Worm (Caenorhabditis elegans) whole organism, L4 larva: ENCODE data around the gene K10H10.7.
A peak's percentile ranks its signal among the peaks of the same experiment; 100 is the strongest.

Source experiments
- D1046.2 ChIP-seq: fragments of 200-800 bp; sonication (Bioruptor generic); IDR thresholded peaks from 2 replicates; pipeline ENCODE4 v1.3.6; 2022; ENCODE audit warnings: missing genetic modification characterization, missing compliant biosample characterization
- F10B5.3 ChIP-seq: sonication (generic microtip); optimal IDR thresholded peaks from 2 replicates; lab custom pipeline; 2016; ENCODE audit warnings: mild to moderate bottlenecking, missing genetic modification characterization, missing compliant biosample characterization
- F44E2.7 ChIP-seq: fragments of 200-800 bp; sonication (Bioruptor generic); IDR thresholded peaks from 2 replicates; pipeline ENCODE4 v2.1.2; 2022; ENCODE audit warnings: missing genetic modification characterization, missing compliant biosample characterization
- T20F7.1 ChIP-seq: fragments of 200-800 bp; sonication (Bioruptor generic); optimal IDR thresholded peaks from 2 replicates; lab custom pipeline; 2018; ENCODE audit warnings: mild to moderate bottlenecking, missing genetic modification characterization, missing compliant biosample characterization
- T26A8.4 ChIP-seq: fragments of 200-800 bp; sonication (Bioruptor generic); IDR thresholded peaks from 2 replicates; pipeline ENCODE4 v1.3.6; 2022; ENCODE audit warnings: missing genetic modification characterization, missing compliant biosample characterization
- Y48G9A.11 ChIP-seq: fragments of 200-800 bp; sonication (Bioruptor generic); IDR thresholded peaks from 2 replicates; pipeline ENCODE4 v1.3.6; 2022; ENCODE audit warnings: missing genetic modification reagents, missing genetic modification characterization, missing compliant biosample characterization
- Y5F2A.4 ChIP-seq: fragments of 200-800 bp; sonication (Bioruptor generic); optimal IDR thresholded peaks from 2 replicates; lab custom pipeline; 2018; ENCODE audit warnings: mild to moderate bottlenecking, missing genetic modification characterization, missing compliant biosample characterization
- ZK337.2 ChIP-seq: fragments of 200-800 bp; sonication (Bioruptor generic); IDR thresholded peaks from 2 replicates; pipeline ENCODE4 v1.3.6; 2022; ENCODE audit warnings: missing genetic modification reagents, missing genetic modification characterization, missing compliant biosample characterization
- ZK546.5 ChIP-seq, 2 experiments: sonication (generic microtip); optimal IDR thresholded peaks; 2 replicates each; lab custom pipeline; 2017; ENCODE audit warnings: missing biosample characterization in 2 of 2, missing genetic modification characterization in 2 of 2
- attf-4 ChIP-seq: sonication (generic microtip); optimal IDR thresholded peaks from 3 replicates; lab custom pipeline; 2017; ENCODE audit warnings: missing biosample characterization, missing genetic modification characterization
- ceh-32 ChIP-seq: sonication (generic microtip); optimal IDR thresholded peaks from 2 replicates; lab custom pipeline; 2016; ENCODE audit warnings: mild to moderate bottlenecking, missing genetic modification characterization, missing compliant biosample characterization; ENCODE audit not compliant: poor library complexity
- ceh-62 ChIP-seq: sonication (generic microtip); optimal IDR thresholded peaks from 2 replicates; lab custom pipeline; 2017; ENCODE audit warnings: missing biosample characterization, missing genetic modification characterization
- ceh-82 ChIP-seq: sonication (generic microtip); optimal IDR thresholded peaks from 2 replicates; lab custom pipeline; 2017; ENCODE audit warnings: missing biosample characterization, missing genetic modification characterization
- ces-1 ChIP-seq: fragments of 150-350 bp; sonication (generic microtip); optimal IDR thresholded peaks from 4 replicates; lab custom pipeline; 2014; ENCODE audit warnings: missing biosample characterization, missing genetic modification reagents, missing genetic modification characterization
- daf-12 ChIP-seq: fragments of 150-350 bp; optimal IDR thresholded peaks from 2 replicates; lab custom pipeline; 2014; ENCODE audit warnings: missing biosample characterization, missing genetic modification reagents, missing genetic modification characterization
- daf-16 ChIP-seq, 3 experiments: sonication (generic microtip); optimal IDR thresholded peaks; 2 replicates each; lab custom pipeline; 2016 to 2017; ENCODE audit warnings: missing genetic modification characterization in 3 of 3, missing genetic modification reagents in 3 of 3, mild to moderate bottlenecking in 2 of 3, missing compliant biosample characterization in 2 of 3, missing biosample characterization in 1 of 3, moderate library complexity in 1 of 3
- dve-1 ChIP-seq: sonication (generic microtip); optimal IDR thresholded peaks from 2 replicates; lab custom pipeline; 2017; ENCODE audit warnings: antibody characterized with exemption, mild to moderate bottlenecking, missing genetic modification characterization, missing compliant biosample characterization; ENCODE audit not compliant: insufficient read depth
- fos-1 ChIP-seq: fragments of 150-350 bp; optimal IDR thresholded peaks from 2 replicates; lab custom pipeline; 2014; ENCODE audit warnings: missing biosample characterization, missing genetic modification characterization
- hmg-1.1 ChIP-seq: fragments of 200-800 bp; sonication (Bioruptor generic); IDR thresholded peaks from 2 replicates; pipeline ENCODE4 v1.3.6; 2022; ENCODE audit warnings: missing genetic modification reagents, missing genetic modification characterization, missing compliant biosample characterization
- jun-1 ChIP-seq: fragments of 150-350 bp; optimal IDR thresholded peaks from 2 replicates; lab custom pipeline; 2014; ENCODE audit warnings: missing biosample characterization, missing genetic modification reagents, missing genetic modification characterization
- lin-15B ChIP-seq: fragments of 150-350 bp; sonication (generic microtip); optimal IDR thresholded peaks from 3 replicates; lab custom pipeline; 2014; ENCODE audit warnings: missing biosample characterization, missing genetic modification characterization
- lin-29 ChIP-seq: fragments of 200-800 bp; sonication (Bioruptor generic); IDR thresholded peaks from 2 replicates; pipeline ENCODE4 v1.3.6; 2022; ENCODE audit warnings: missing genetic modification reagents, missing genetic modification characterization, missing compliant biosample characterization
- lin-38 ChIP-seq: fragments of 200-800 bp; sonication (Bioruptor generic); IDR thresholded peaks from 2 replicates; pipeline ENCODE4 v1.3.6; 2022; ENCODE audit warnings: missing genetic modification reagents, missing genetic modification characterization, missing compliant biosample characterization
- madf-9 ChIP-seq: fragments of 200-800 bp; sonication (Bioruptor generic); conservative IDR thresholded peaks from 2 replicates; pipeline ENCODE4 v1.3.6; 2022; ENCODE audit warnings: missing genetic modification reagents, missing genetic modification characterization, missing compliant biosample characterization
- mdt-29 ChIP-seq: fragments of 200-800 bp; sonication (Bioruptor generic); IDR thresholded peaks from 2 replicates; pipeline ENCODE4 v1.3.6; 2022; ENCODE audit warnings: missing genetic modification reagents, missing genetic modification characterization, missing compliant biosample characterization
- mes-2 ChIP-seq: sonication (generic microtip); optimal IDR thresholded peaks from 2 replicates; lab custom pipeline; 2016; ENCODE audit warnings: missing genotype, mild to moderate bottlenecking, missing genetic modification characterization, missing compliant biosample characterization; ENCODE audit not compliant: poor library complexity, severe bottlenecking
- nhr-10 ChIP-seq: fragments of 150-350 bp; optimal IDR thresholded peaks from 2 replicates; lab custom pipeline; 2014; ENCODE audit warnings: missing biosample characterization, missing genetic modification characterization
- nhr-25 ChIP-seq: sonication (generic microtip); optimal IDR thresholded peaks from 2 replicates; lab custom pipeline; 2017; ENCODE audit warnings: missing genetic modification characterization, mild to moderate bottlenecking, missing compliant biosample characterization, antibody characterized with exemption, moderate library complexity, borderline replicate concordance; ENCODE audit not compliant: insufficient read depth
- pha-4 ChIP-seq, 2 experiments: fragments of 150-350 bp in 1 of 2; fragments of 200-800 bp in 1 of 2; sonication (Bioruptor generic) in 1 of 2; IDR thresholded peaks in 1 of 2; optimal IDR thresholded peaks in 1 of 2; 2 replicates each; pipeline versions ENCODE4 v1.3.6 to Lab custom; 2014 to 2022; ENCODE audit warnings: missing genetic modification characterization in 2 of 2, missing genetic modification reagents in 2 of 2, missing biosample characterization in 1 of 2, missing compliant biosample characterization in 1 of 2
- pqm-1 ChIP-seq: sonication (generic microtip); optimal IDR thresholded peaks from 2 replicates; lab custom pipeline; 2017; ENCODE audit warnings: missing biosample characterization, missing genetic modification characterization
- rbr-2 ChIP-seq: sonication (generic microtip); optimal IDR thresholded peaks from 2 replicates; lab custom pipeline; 2016; ENCODE audit warnings: missing genotype, missing genetic modification characterization, missing compliant biosample characterization
- saeg-2 ChIP-seq: fragments of 200-800 bp; sonication (Bioruptor generic); IDR thresholded peaks from 2 replicates; pipeline ENCODE4 v1.3.6; 2022; ENCODE audit warnings: missing genetic modification reagents, missing genetic modification characterization, missing compliant biosample characterization
- set-16 ChIP-seq: fragments of 200-800 bp; sonication (Bioruptor generic); IDR thresholded peaks from 2 replicates; pipeline ENCODE4 v1.3.6; 2022; ENCODE audit warnings: missing genetic modification reagents, missing genetic modification characterization, missing compliant biosample characterization
- unc-62 ChIP-seq, 3 experiments: fragments of 150-350 bp in 1 of 3; sonication (generic microtip); optimal IDR thresholded peaks in 2 of 3; peaks in 1 of 3; 1 replicate in 1 of 3; 2 replicates in 2 of 3; lab custom pipeline; 2014 to 2017; ENCODE audit warnings: missing biosample characterization in 3 of 3, missing genetic modification characterization in 3 of 3, missing genetic modification reagents in 3 of 3, missing genotype in 1 of 3
- vab-7 ChIP-seq: fragments of 200-800 bp; sonication (Bioruptor generic); IDR thresholded peaks from 2 replicates; pipeline ENCODE4 v1.3.6; 2022; ENCODE audit warnings: missing genetic modification reagents, missing genetic modification characterization, missing compliant biosample characterization
- zag-1 ChIP-seq: fragments of 150-350 bp; optimal IDR thresholded peaks from 2 replicates; lab custom pipeline; 2014; ENCODE audit warnings: missing biosample characterization, missing genetic modification characterization
- ztf-11 ChIP-seq: fragments of 150-350 bp; optimal IDR thresholded peaks from 2 replicates; lab custom pipeline; 2014; ENCODE audit warnings: missing biosample characterization, missing genetic modification characterization

K10H10.7 gene

ce11 chrII:14522037-14522436 lies 14.6 kb upstream of the K10H10.7 start, which contains the start of gene btb-19:
Gene btb-19, minus strand, starts transcription at chrII:14522137.
- TF ChIP-seq mdt-29 (GFP tag; lab: Robert Waterston, UW), result no peak
- no peak for TF ChIP-seq daf-12 (tag; lab: Kevin White, UChicago)
- TF ChIP-seq T20F7.1 (GFP tag; lab: Kevin White, UChicago), result no peak
- no peak for TF ChIP-seq F44E2.7 (GFP tag; lab: Robert Waterston, UW)
- no peak for TF ChIP-seq D1046.2 (GFP tag; lab: Robert Waterston, UW)
- TF ChIP-seq mes-2, result no peak
- TF ChIP-seq jun-1 (tag; lab: Kevin White, UChicago), result no peak
- no peak for TF ChIP-seq Y5F2A.4
- no peak for TF ChIP-seq attf-4 (tag; lab: Kevin White, UChicago)

ce11 chrII:14515017-14515416 lies 7.6 kb upstream of the K10H10.7 start, which contains the start of gene K10H10.9:
Gene K10H10.9, minus strand, starts transcription at chrII:14515117.
- TF ChIP-seq Y48G9A.11 (GFP tag; lab: Robert Waterston, UW), result no peak
- TF ChIP-seq lin-15B (tag; lab: Kevin White, UChicago), result no peak
- no peak for TF ChIP-seq ces-1 (GFP tag; lab: Kevin White, UChicago)
- TF ChIP-seq jun-1 (tag; lab: Kevin White, UChicago), result no peak
- TF ChIP-seq saeg-2 (GFP tag; lab: Robert Waterston, UW), result no peak
- TF ChIP-seq fos-1 (tag; lab: Kevin White, UChicago), result no peak
- no peak for TF ChIP-seq pqm-1 (tag; lab: Kevin White, UChicago)
- no peak for TF ChIP-seq ZK546.5 (tag; optimal IDR thresholded peaks at IDR 0.05; lab: Kevin White, UChicago)
- TF ChIP-seq hmg-1.1, result no peak
- no peak for TF ChIP-seq set-16 (GFP tag; lab: Robert Waterston, UW)
- TF ChIP-seq madf-9, result no peak
- TF ChIP-seq ceh-82, result no peak
- TF ChIP-seq vab-7 (GFP tag; lab: Robert Waterston, UW), result no peak
- TF ChIP-seq daf-16 (GFP tag; optimal IDR thresholded peaks at IDR 0.05; lab: Kevin White, UChicago), result no peak
- no peak for TF ChIP-seq daf-16 (tag; optimal IDR thresholded peaks at IDR 0.05; lab: Kevin White, UChicago)
- TF ChIP-seq T26A8.4 (GFP tag; lab: Robert Waterston, UW), result no peak

- no peak for TF ChIP-seq ZK337.2 (GFP tag; lab: Robert Waterston, UW)
- TF ChIP-seq mes-2, result no peak
- TF ChIP-seq F10B5.3 (tag; lab: Kevin White, UChicago), result no peak
- TF ChIP-seq rbr-2 (tag; lab: Kevin White, UChicago), result no peak
- no peak for TF ChIP-seq unc-62 (GFP tag; optimal IDR thresholded peaks at IDR 0.05 in 1 of 2; lab: Kevin White, UChicago)
- no peak for TF ChIP-seq unc-62 (tag; optimal IDR thresholded peaks at IDR 0.05; lab: Kevin White, UChicago)
- TF ChIP-seq lin-38 (GFP tag; lab: Robert Waterston, UW), result no peak
- TF ChIP-seq dve-1 (tag; lab: Kevin White, UChicago), result no peak
- TF ChIP-seq ztf-11 (tag; lab: Kevin White, UChicago), result no peak
- TF ChIP-seq daf-12 (tag; lab: Kevin White, UChicago), result no peak
- TF ChIP-seq nhr-10 (tag; lab: Kevin White, UChicago), result no peak
- no peak for TF ChIP-seq ceh-62 (tag; lab: Kevin White, UChicago)
- no peak for TF ChIP-seq lin-29 (GFP tag; lab: Robert Waterston, UW)
- TF ChIP-seq, all 104 proteins: peak for 0
Observed at ce11 chrII:14511189-14511588, 3.7 kb upstream of the K10H10.7 start, which contains the start of gene K10H10.13. Gene K10H10.13, minus strand, starts transcription at chrII:14511289.

ce11 chrII:14510162-14510561 lies 2.7 kb upstream of the K10H10.7 start:
- peak; percentile 15 for TF ChIP-seq dve-1 (tag; lab: Kevin White, UChicago)
- TF ChIP-seq pha-4 (GFP tag; IDR thresholded peaks at IDR 0.05; lab: Robert Waterston, UW), result no peak
- TF ChIP-seq pha-4 (tag; optimal IDR thresholded peaks at IDR 0.05; lab: Kevin White, UChicago), result no peak
- no peak for TF ChIP-seq nhr-10 (tag; lab: Kevin White, UChicago)
- TF ChIP-seq ceh-32 (tag; lab: Kevin White, UChicago), result no peak
- TF ChIP-seq zag-1 (tag; lab: Kevin White, UChicago), result no peak
- no peak for TF ChIP-seq nhr-25 (tag; lab: Kevin White, UChicago)
- peak; percentile 62 for TF ChIP-seq pqm-1 (tag; lab: Kevin White, UChicago)
